Worm (Caenorhabditis elegans) whole organism, L4/young adult: ENCODE results near the gene trcs-2.

Experiments
- W03F9.2 ChIP-seq: fragments of 150-350 bp; optimal IDR thresholded peaks from 2 replicates; lab custom pipeline; 2014; ENCODE audit warnings: missing biosample characterization, missing genetic modification characterization
- dao-5 ChIP-seq: sonication (generic microtip); optimal IDR thresholded peaks from 2 replicates; lab custom pipeline; 2016; ENCODE audit warnings: missing genotype, missing genetic modification characterization, moderate library complexity, missing compliant biosample characterization
- him-1 ChIP-seq: sonication (generic microtip); optimal IDR thresholded peaks from 2 replicates; lab custom pipeline; 2016; ENCODE audit warnings: missing genotype, missing genetic modification reagents, missing genetic modification characterization, missing compliant biosample characterization

DNA sequence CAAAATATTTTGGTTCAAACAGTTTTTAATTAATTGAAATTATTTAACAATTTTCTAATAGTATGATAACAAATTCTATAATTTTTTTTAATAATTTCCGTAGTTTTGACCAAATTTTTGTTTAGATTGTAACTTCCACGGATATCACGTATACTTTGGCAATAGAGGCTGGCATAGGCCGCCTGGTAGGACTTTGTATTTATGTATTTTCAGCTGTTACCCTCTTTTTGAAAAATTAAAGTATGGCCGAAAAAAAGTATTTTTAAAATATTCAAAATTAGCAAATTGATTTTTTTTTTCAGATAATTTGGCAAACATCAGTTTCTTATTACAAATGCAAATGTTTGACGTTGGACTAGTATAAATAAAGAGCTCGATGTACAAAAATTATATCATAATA is 44.2 kb downstream of the trcs-2 start, which contains the start of the genes nsph-1.1 and K08F8.15:
- TF ChIP-seq dao-5 (tag; lab: Kevin White, UChicago) = no peak
- TF ChIP-seq him-1 (tag; lab: Kevin White, UChicago) = no peak
- no peak for TF ChIP-seq W03F9.2 (tag; lab: Kevin White, UChicago)
